Fruit fly (Drosophila melanogaster) whole organism, embryonic: ENCODE results near the gene CG15296.

Source experiments
- CG11723 ChIP-seq: fragments of 200-800 bp; sonication (Bioruptor generic); optimal IDR thresholded peaks from 2 replicates; lab custom pipeline; 2017; ENCODE audit warnings: missing biosample characterization, mild to moderate bottlenecking, missing genetic modification characterization
- CG12071 ChIP-seq: fragments of 200-800 bp; sonication (Bioruptor generic); optimal IDR thresholded peaks from 3 replicates; lab custom pipeline; 2018; ENCODE audit warnings: missing biosample characterization, mild to moderate bottlenecking, missing genetic modification characterization
- CG13894 ChIP-seq: fragments of 200-800 bp; sonication (Bioruptor generic); optimal IDR thresholded peaks from 3 replicates; lab custom pipeline; 2018; ENCODE audit warnings: missing biosample characterization, mild to moderate bottlenecking, missing genetic modification characterization, moderate library complexity
- CG14965 ChIP-seq: fragments of 200-800 bp; sonication (Bioruptor generic); optimal IDR thresholded peaks from 2 replicates; lab custom pipeline; 2016; ENCODE audit warnings: missing biosample characterization, missing genetic modification characterization, borderline replicate concordance
- CG16813 ChIP-seq: fragments of 200-800 bp; sonication (Bioruptor generic); IDR thresholded peaks from 3 replicates; pipeline ENCODE4 v1.3.6; 2022; ENCODE audit warnings: missing biosample characterization, missing genetic modification characterization; ENCODE audit not compliant: partially characterized antibody
- CG17359 ChIP-seq: fragments of 200-800 bp; sonication (Bioruptor generic); optimal IDR thresholded peaks from 3 replicates; lab custom pipeline; 2018; ENCODE audit warnings: missing biosample characterization, mild to moderate bottlenecking, missing genetic modification characterization, moderate library complexity
- CG17612 ChIP-seq: fragments of 200-800 bp; sonication (Bioruptor generic); IDR thresholded peaks from 2 replicates; pipeline ENCODE4 v1.3.6; 2022; ENCODE audit warnings: missing biosample characterization, missing genetic modification characterization
- CG2120 ChIP-seq: fragments of 200-800 bp; sonication (Bioruptor generic); optimal IDR thresholded peaks from 3 replicates; lab custom pipeline; 2016; ENCODE audit warnings: missing biosample characterization, missing genetic modification characterization
- CG2712 ChIP-seq: fragments of 200-800 bp; optimal IDR thresholded peaks from 3 replicates; lab custom pipeline; 2019; ENCODE audit warnings: missing biosample characterization, mild to moderate bottlenecking, missing genetic modification characterization, moderate library complexity
- CG31388 ChIP-seq: fragments of 200-800 bp; sonication (Bioruptor generic); optimal IDR thresholded peaks from 2 replicates; lab custom pipeline; 2016; ENCODE audit warnings: missing biosample characterization, missing genetic modification characterization
- CG31441 ChIP-seq: fragments of 200-800 bp; sonication (Bioruptor generic); IDR thresholded peaks from 2 replicates; pipeline ENCODE4 v1.3.6; 2022; ENCODE audit warnings: missing biosample characterization, missing genetic modification characterization
- CG3281 ChIP-seq: fragments of 200-800 bp; sonication (Bioruptor generic); optimal IDR thresholded peaks from 3 replicates; lab custom pipeline; 2017; ENCODE audit warnings: missing biosample characterization, mild to moderate bottlenecking, missing genetic modification characterization
- CG34224 ChIP-seq: fragments of 200-800 bp; sonication (Bioruptor generic); IDR thresholded peaks from 3 replicates; pipeline ENCODE4 v1.3.6; 2022; ENCODE audit warnings: missing biosample characterization, missing genetic modification characterization; ENCODE audit not compliant: partially characterized antibody
- CG3726 ChIP-seq: fragments of 200-800 bp; sonication (Bioruptor generic); IDR thresholded peaks from 3 replicates; pipeline ENCODE4, ENCODE4 v1.3.6; 2022; ENCODE audit warnings: missing biosample characterization, missing genetic modification characterization
- CG6765 ChIP-seq: fragments of 200-800 bp; sonication (Bioruptor generic); optimal IDR thresholded peaks from 3 replicates; lab custom pipeline; 2017; ENCODE audit warnings: missing biosample characterization, mild to moderate bottlenecking, missing genetic modification characterization
- CG6791 ChIP-seq: fragments of 200-800 bp; sonication (Bioruptor generic); IDR thresholded peaks from 3 replicates; pipeline ENCODE4 v1.3.6; 2022; ENCODE audit warnings: missing biosample characterization, missing genetic modification characterization; ENCODE audit not compliant: partially characterized antibody
- CG7963 ChIP-seq: fragments of 200-800 bp; sonication (Bioruptor generic); IDR thresholded peaks from 3 replicates; pipeline ENCODE4 v1.3.6; 2022; ENCODE audit warnings: missing biosample characterization, missing genetic modification characterization; ENCODE audit not compliant: partially characterized antibody
- CG8924 ChIP-seq: fragments of 200-800 bp; optimal IDR thresholded peaks from 3 replicates; lab custom pipeline; 2019; ENCODE audit warnings: missing biosample characterization, mild to moderate bottlenecking, missing genetic modification characterization, moderate library complexity
- CG9727 ChIP-seq: fragments of 200-800 bp; sonication (Bioruptor generic); optimal IDR thresholded peaks from 3 replicates; lab custom pipeline; 2017; ENCODE audit warnings: missing biosample characterization, mild to moderate bottlenecking, missing genetic modification characterization
- D ChIP-seq, 2 experiments: fragments of 200-800 bp in 1 of 2; fragments of >200 bp in 1 of 2; sonication (Bioruptor generic) in 1 of 2; optimal IDR thresholded peaks; 2 replicates in 1 of 2; 3 replicates in 1 of 2; lab custom pipeline; 2017; ENCODE audit warnings: mild to moderate bottlenecking in 1 of 2, missing biosample characterization in 1 of 2, missing genetic modification characterization in 1 of 2, missing genetic modification reagents in 1 of 2
- Dref ChIP-seq: fragments of 200-800 bp; sonication (Bioruptor generic); IDR thresholded peaks from 2 replicates; pipeline ENCODE4 v1.3.6; 2022; ENCODE audit warnings: missing biosample characterization, missing genetic modification characterization
- Gsc ChIP-seq: fragments of 200-800 bp; sonication (Bioruptor generic); IDR thresholded peaks from 2 replicates; pipeline ENCODE4 v1.3.6; 2022; ENCODE audit warnings: missing biosample characterization, missing genetic modification characterization
- Jarid2 ChIP-seq: fragments of 200-800 bp; sonication (Bioruptor generic); optimal IDR thresholded peaks from 3 replicates; lab custom pipeline; 2017; ENCODE audit warnings: mild to moderate bottlenecking, missing biosample characterization, missing genetic modification reagents, missing genetic modification characterization
- Lhr ChIP-seq: fragments of 200-800 bp; sonication (Bioruptor generic); optimal IDR thresholded peaks from 3 replicates; lab custom pipeline; 2017; ENCODE audit warnings: mild to moderate bottlenecking, missing biosample characterization, missing genetic modification reagents, missing genetic modification characterization
- MESR4 ChIP-seq: fragments of 200-800 bp; sonication (Bioruptor generic); optimal IDR thresholded peaks from 2 replicates; lab custom pipeline; 2018; ENCODE audit warnings: missing biosample characterization, mild to moderate bottlenecking, missing genetic modification characterization, moderate library complexity
- Spps ChIP-seq: fragments of 200-800 bp; sonication (Bioruptor generic); optimal IDR thresholded peaks from 2 replicates; lab custom pipeline; 2018; ENCODE audit warnings: missing biosample characterization, mild to moderate bottlenecking, missing genetic modification characterization
- ara ChIP-seq: fragments of 200-800 bp; sonication (Bioruptor generic); IDR thresholded peaks from 2 replicates; pipeline ENCODE4 v1.3.6; 2022; ENCODE audit warnings: missing biosample characterization, missing genetic modification characterization
- bcd ChIP-seq: fragments of 200-800 bp; sonication (Bioruptor generic); optimal IDR thresholded peaks from 2 replicates; lab custom pipeline; 2017; ENCODE audit warnings: missing biosample characterization, mild to moderate bottlenecking, missing genetic modification characterization
- bigmax ChIP-seq: fragments of 200-800 bp; sonication (Bioruptor generic); optimal IDR thresholded peaks from 2 replicates; lab custom pipeline; 2018; ENCODE audit warnings: missing biosample characterization, mild to moderate bottlenecking, missing genetic modification characterization
- caup ChIP-seq: fragments of 200-800 bp; sonication (Bioruptor generic); optimal IDR thresholded peaks from 3 replicates; lab custom pipeline; 2017; ENCODE audit warnings: missing biosample characterization, mild to moderate bottlenecking, missing genetic modification characterization, moderate library complexity; ENCODE audit not compliant: severe bottlenecking
- chm ChIP-seq: fragments of 200-800 bp; sonication (Bioruptor generic); IDR thresholded peaks from 2 replicates; pipeline ENCODE4 v1.3.6; 2022; ENCODE audit warnings: missing biosample characterization, missing genetic modification characterization
- ci ChIP-seq: fragments of 200-800 bp; sonication (Bioruptor generic); IDR thresholded peaks from 3 replicates; pipeline ENCODE4 v1.3.6; 2022; ENCODE audit warnings: missing biosample characterization, missing genetic modification characterization
- emc ChIP-seq: fragments of 200-800 bp; sonication (Bioruptor generic); optimal IDR thresholded peaks from 2 replicates; lab custom pipeline; 2016; ENCODE audit warnings: missing biosample characterization, missing genetic modification characterization
- gsb-n ChIP-seq: fragments of 200-800 bp; sonication (Bioruptor generic); optimal IDR thresholded peaks from 3 replicates; lab custom pipeline; 2018; ENCODE audit warnings: missing biosample characterization, mild to moderate bottlenecking, missing genetic modification characterization
- h ChIP-seq: fragments of >200 bp; optimal IDR thresholded peaks from 2 replicates; lab custom pipeline; 2017
- ham ChIP-seq: fragments of 200-800 bp; sonication (Bioruptor generic); IDR thresholded peaks from 2 replicates; pipeline ENCODE4 v1.3.6; 2022; ENCODE audit warnings: missing biosample characterization, missing genetic modification characterization
- kay ChIP-seq: fragments of 200-800 bp; sonication (Bioruptor generic); optimal IDR thresholded peaks from 2 replicates; lab custom pipeline; 2016; ENCODE audit warnings: missing biosample characterization, missing genetic modification characterization
- klu ChIP-seq: fragments of 200-800 bp; sonication (Bioruptor generic); IDR thresholded peaks from 2 replicates; pipeline ENCODE4 v1.3.6; 2022; ENCODE audit warnings: missing biosample characterization, missing genetic modification characterization
- kni ChIP-seq: fragments of 200-800 bp; sonication (Bioruptor generic); optimal IDR thresholded peaks from 3 replicates; lab custom pipeline; 2017; ENCODE audit warnings: mild to moderate bottlenecking, missing biosample characterization, missing genetic modification reagents, missing genetic modification characterization
- lab ChIP-seq: fragments of 200-800 bp; sonication (Bioruptor generic); optimal IDR thresholded peaks from 3 replicates; lab custom pipeline; 2017; ENCODE audit warnings: missing biosample characterization, missing genetic modification characterization, mild to moderate bottlenecking, moderate library complexity, missing genetic modification reagents
- mam ChIP-seq: fragments of 200-800 bp; sonication (Bioruptor generic); optimal IDR thresholded peaks from 3 replicates; lab custom pipeline; 2016; ENCODE audit warnings: missing biosample characterization, missing genetic modification characterization
- nom ChIP-seq: fragments of 200-800 bp; sonication (Bioruptor generic); optimal IDR thresholded peaks from 2 replicates; lab custom pipeline; 2017; ENCODE audit warnings: missing biosample characterization, missing genetic modification characterization, mild to moderate bottlenecking, moderate library complexity, missing genetic modification reagents
- pita ChIP-seq: fragments of 200-800 bp; sonication (Bioruptor generic); optimal IDR thresholded peaks from 2 replicates; lab custom pipeline; 2017; ENCODE audit warnings: missing biosample characterization, mild to moderate bottlenecking, missing genetic modification characterization
- prd ChIP-seq, 3 experiments: fragments of >200 bp in 2 of 3; fragments of 200-800 bp in 1 of 3; sonication (Bioruptor generic) in 1 of 3; optimal IDR thresholded peaks in 2 of 3; IDR thresholded peaks in 1 of 3; 2 replicates in 2 of 3; 3 replicates in 1 of 3; pipeline versions ENCODE4 v1.3.6 to Lab custom; 2017 to 2022; ENCODE audit warnings: missing biosample characterization in 1 of 3, missing genetic modification characterization in 1 of 3
- pros ChIP-seq: fragments of 200-800 bp; sonication (Bioruptor generic); optimal IDR thresholded peaks from 3 replicates; lab custom pipeline; 2019; ENCODE audit warnings: missing biosample characterization, mild to moderate bottlenecking, missing genetic modification characterization, moderate library complexity
- shn ChIP-seq: fragments of 200-800 bp; sonication (Bioruptor generic); optimal IDR thresholded peaks from 3 replicates; lab custom pipeline; 2016; ENCODE audit warnings: missing biosample characterization, missing genetic modification characterization
- trh ChIP-seq: fragments of 200-800 bp; sonication (Bioruptor generic); optimal IDR thresholded peaks from 2 replicates; lab custom pipeline; 2016; ENCODE audit warnings: missing biosample characterization, missing genetic modification characterization

CG15296 gene

DNA sequence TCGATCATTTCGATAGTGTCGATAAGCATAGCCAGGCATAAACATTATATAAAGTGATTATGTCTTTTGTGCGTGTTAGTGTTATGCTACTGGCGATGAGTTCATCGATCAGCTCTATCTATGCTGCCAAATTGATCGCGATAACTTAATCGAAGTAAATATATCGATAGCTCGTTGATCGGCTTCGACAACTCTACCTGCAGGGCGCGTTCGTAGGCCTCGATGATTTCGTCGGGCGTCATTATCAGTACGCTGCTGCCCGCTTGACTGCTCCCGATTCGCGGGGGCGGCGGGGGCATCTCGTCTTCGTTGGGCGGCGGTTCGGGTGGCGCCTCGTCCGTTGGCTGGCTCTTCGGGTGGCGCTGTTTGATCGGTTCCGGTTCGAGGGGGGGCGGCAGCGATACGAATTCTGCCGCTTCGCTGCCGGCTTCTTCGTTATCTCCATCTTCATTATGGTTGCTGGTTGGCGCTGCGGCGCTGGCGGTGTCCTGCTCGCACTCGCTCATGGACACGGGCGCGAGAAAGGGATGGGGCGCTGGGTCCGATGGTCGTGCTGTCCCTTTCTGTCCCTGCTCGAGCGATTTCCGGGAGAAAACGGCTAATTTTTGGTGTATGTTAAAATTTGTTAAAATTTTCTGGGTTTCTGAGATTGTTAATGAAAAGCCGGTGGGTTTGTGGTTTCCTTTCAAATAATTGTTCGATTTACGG, 35.8 kb upstream of the CG15296 start, which contains the start of gene CG1628 (continued):
- TF ChIP-seq CG3726 (GFP tag; lab: Robert Waterston, UW) (no peak), bigmax (GFP tag; lab: Kevin White, UChicago) (peak; percentile 33), shn (no peak), CG17359 (tag; lab: Kevin White, UChicago) (peak; percentile 0), CG31441 (GFP tag; lab: Robert Waterston, UW) (no peak; the same call in 1 of the 2 replicates), MESR4 (no peak), mam (GFP tag; lab: Kevin White, UChicago) (no peak), CG9727 (GFP tag; lab: Kevin White, UChicago) (no peak), caup (peak; percentile 57), D (optimal IDR thresholded peaks at IDR 0.05; lab: Kevin White, UChicago) (no peak), D (GFP tag; optimal IDR thresholded peaks at IDR 0.05; lab: Kevin White, UChicago) (no peak), Gsc (GFP tag; lab: Robert Waterston, UW) (no peak), CG2712 (tag; lab: Kevin White, UChicago) (peak; percentile 18), lab (GFP tag; lab: Kevin White, UChicago) (peak; percentile 59), CG3281 (GFP tag; lab: Kevin White, UChicago) (no peak), kni (GFP tag; lab: Kevin White, UChicago) (peak; percentile 86), CG2120 (GFP tag; lab: Kevin White, UChicago) (no peak), ci (GFP tag; lab: Robert Waterston, UW) (peak; percentile 79), CG14965 (GFP tag; lab: Kevin White, UChicago) (no peak), emc (no peak), CG13894 (peak; percentile 59), Lhr (GFP tag; lab: Kevin White, UChicago) (no peak), CG7963 (no peak), Spps (no peak), bcd (peak; percentile 46), kay (GFP tag; lab: Kevin White, UChicago) (no peak), ara (no peak), gsb-n (tag; lab: Kevin White, UChicago) (peak; percentile 58), Dref (GFP tag; lab: Robert Waterston, UW) (peak; percentile 62), CG34224 (0 out of 3 replicates have a peak, but pooled peaks have one; percentile 23), CG11723 (GFP tag; lab: Kevin White, UChicago) (no peak), Jarid2 (GFP tag; lab: Kevin White, UChicago) (peak; percentile 48), klu (GFP tag; lab: Robert Waterston, UW) (peak; percentile 87), nom (GFP tag; lab: Kevin White, UChicago) (no peak), prd (optimal IDR thresholded peaks at IDR 0.05; lab: Kevin White, UChicago) (no peak), prd (GFP tag; IDR thresholded peaks at IDR 0.05; lab: Robert Waterston, UW) (no peak), pita (no peak), CG31388 (GFP tag; lab: Kevin White, UChicago) (no peak), ham (GFP tag; lab: Robert Waterston, UW) (no peak), CG12071 (peak; percentile 28), CG8924 (tag; lab: Kevin White, UChicago) (no peak), CG6791 (GFP tag; lab: Robert Waterston, UW) (peak; percentile 82), CG16813 (peak; percentile 67), CG17612 (GFP tag; lab: Robert Waterston, UW) (no peak), pros (peak; percentile 63), chm (peak; percentile 64), CG6765 (GFP tag; lab: Kevin White, UChicago) (no peak), trh (GFP tag; lab: Kevin White, UChicago) (no peak), h (lab: Kevin White, UChicago) (no peak)
